Fruit fly (Drosophila melanogaster) whole organism, embryonic: ENCODE results near the gene Ku80.

Experiments
- Atf6 ChIP-seq: fragments of 200-800 bp; sonication (Bioruptor generic); IDR thresholded peaks from 2 replicates; pipeline ENCODE4 v1.3.6; 2022; ENCODE audit warnings: missing biosample characterization, missing genetic modification characterization
- CG10147 ChIP-seq: fragments of 200-800 bp; sonication (Bioruptor generic); optimal IDR thresholded peaks from 2 replicates; lab custom pipeline; 2019; ENCODE audit warnings: missing biosample characterization, mild to moderate bottlenecking, missing genetic modification characterization, moderate library complexity
- CG11504 ChIP-seq: fragments of 200-800 bp; sonication (Bioruptor generic); optimal IDR thresholded peaks from 3 replicates; lab custom pipeline; 2019; ENCODE audit warnings: missing biosample characterization, mild to moderate bottlenecking, missing genetic modification characterization, moderate library complexity
- CG12071 ChIP-seq: fragments of 200-800 bp; sonication (Bioruptor generic); optimal IDR thresholded peaks from 3 replicates; lab custom pipeline; 2018; ENCODE audit warnings: missing biosample characterization, mild to moderate bottlenecking, missing genetic modification characterization
- CG12104 ChIP-seq: fragments of 200-800 bp; sonication (Bioruptor generic); optimal IDR thresholded peaks from 3 replicates; lab custom pipeline; 2016; ENCODE audit warnings: missing biosample characterization, missing genetic modification characterization
- CG12391 ChIP-seq: fragments of 200-800 bp; sonication (Bioruptor generic); optimal IDR thresholded peaks from 3 replicates; lab custom pipeline; 2018; ENCODE audit warnings: missing biosample characterization, mild to moderate bottlenecking, missing genetic modification characterization, moderate library complexity
- CG14710 ChIP-seq: fragments of 200-800 bp; sonication (Bioruptor generic); optimal IDR thresholded peaks from 3 replicates; lab custom pipeline; 2019; ENCODE audit warnings: missing biosample characterization, mild to moderate bottlenecking, missing genetic modification characterization, moderate library complexity
- CG15073 ChIP-seq: fragments of 200-800 bp; sonication (Bioruptor generic); optimal IDR thresholded peaks from 2 replicates; lab custom pipeline; 2016; ENCODE audit warnings: missing biosample characterization, missing genetic modification characterization
- CG15269 ChIP-seq: fragments of 200-800 bp; sonication (Bioruptor generic); optimal IDR thresholded peaks from 2 replicates; lab custom pipeline; 2018; ENCODE audit warnings: missing biosample characterization, mild to moderate bottlenecking, missing genetic modification characterization, moderate library complexity
- CG15601 ChIP-seq: fragments of 200-800 bp; sonication (Bioruptor generic); optimal IDR thresholded peaks from 3 replicates; lab custom pipeline; 2019; ENCODE audit warnings: missing biosample characterization, mild to moderate bottlenecking, missing genetic modification characterization, moderate library complexity
- CG1602 ChIP-seq: fragments of 200-800 bp; sonication (Bioruptor generic); optimal IDR thresholded peaks from 3 replicates; lab custom pipeline; 2016; ENCODE audit warnings: missing biosample characterization, missing genetic modification characterization
- CG17186 ChIP-seq: fragments of 200-800 bp; sonication (Bioruptor generic); optimal IDR thresholded peaks from 3 replicates; lab custom pipeline; 2017; ENCODE audit warnings: missing biosample characterization, missing genetic modification reagents, missing genetic modification characterization
- CG17568 ChIP-seq: fragments of 200-800 bp; sonication (Bioruptor generic); optimal IDR thresholded peaks from 2 replicates; lab custom pipeline; 2018; ENCODE audit warnings: missing biosample characterization, mild to moderate bottlenecking, missing genetic modification characterization, moderate library complexity
- CG18619 ChIP-seq: fragments of 200-800 bp; sonication (Bioruptor generic); optimal IDR thresholded peaks from 3 replicates; lab custom pipeline; 2017; ENCODE audit warnings: missing biosample characterization, mild to moderate bottlenecking, missing genetic modification characterization
- CG30403 ChIP-seq: fragments of 200-800 bp; sonication (Bioruptor generic); optimal IDR thresholded peaks from 3 replicates; lab custom pipeline; 2016; ENCODE audit warnings: missing biosample characterization, missing genetic modification characterization
- CG32532 ChIP-seq: fragments of 200-800 bp; sonication (Bioruptor generic); IDR thresholded peaks from 2 replicates; pipeline ENCODE4 v1.3.6; 2022; ENCODE audit warnings: missing biosample characterization, missing genetic modification characterization
- CG3407 ChIP-seq: fragments of 200-800 bp; sonication (Bioruptor generic); optimal IDR thresholded peaks from 2 replicates; lab custom pipeline; 2018; ENCODE audit warnings: missing biosample characterization, mild to moderate bottlenecking, missing genetic modification characterization
- CG3847 ChIP-seq: fragments of 200-800 bp; sonication (Bioruptor generic); IDR thresholded peaks from 2 replicates; pipeline ENCODE4 v1.3.6; 2022; ENCODE audit warnings: missing biosample characterization, missing genetic modification characterization
- CG43689 ChIP-seq: fragments of 200-800 bp; sonication (Bioruptor generic); IDR thresholded peaks from 2 replicates; pipeline ENCODE4 v1.3.6; 2022; ENCODE audit warnings: missing biosample characterization, missing genetic modification characterization
- CG4404 ChIP-seq: fragments of 200-800 bp; sonication (Bioruptor generic); IDR thresholded peaks from 2 replicates; pipeline ENCODE4 v1.3.6; 2022; ENCODE audit warnings: missing biosample characterization, missing genetic modification characterization
- CG7271 ChIP-seq: fragments of 200-800 bp; sonication (Bioruptor generic); optimal IDR thresholded peaks from 2 replicates; lab custom pipeline; 2018; ENCODE audit warnings: missing biosample characterization, mild to moderate bottlenecking, missing genetic modification characterization, moderate library complexity
- CG8281 ChIP-seq: fragments of 200-800 bp; sonication (Bioruptor generic); optimal IDR thresholded peaks from 2 replicates; lab custom pipeline; 2018; ENCODE audit warnings: missing biosample characterization, mild to moderate bottlenecking, missing genetic modification characterization, moderate library complexity
- CG8944 ChIP-seq: fragments of 200-800 bp; sonication (Bioruptor generic); optimal IDR thresholded peaks from 3 replicates; lab custom pipeline; 2016; ENCODE audit warnings: missing biosample characterization, missing genetic modification characterization
- CG9932 ChIP-seq: fragments of 200-800 bp; sonication (Bioruptor generic); IDR thresholded peaks from 2 replicates; pipeline ENCODE4 v1.3.6; 2022; ENCODE audit warnings: missing biosample characterization, missing genetic modification characterization
- Chrac-16 ChIP-seq: fragments of 200-800 bp; sonication (Bioruptor generic); optimal IDR thresholded peaks from 3 replicates; lab custom pipeline; 2016; ENCODE audit warnings: missing biosample characterization, missing genetic modification characterization
- CrebB ChIP-seq: fragments of 200-800 bp; sonication (Bioruptor generic); optimal IDR thresholded peaks from 3 replicates; lab custom pipeline; 2018; ENCODE audit warnings: missing biosample characterization, mild to moderate bottlenecking, missing genetic modification characterization
- Deaf1 ChIP-seq: fragments of 200-800 bp; optimal IDR thresholded peaks from 3 replicates; lab custom pipeline; 2019; ENCODE audit warnings: missing biosample characterization, mild to moderate bottlenecking, missing genetic modification characterization, moderate library complexity
- Hmx ChIP-seq: fragments of 200-800 bp; sonication (Bioruptor generic); optimal IDR thresholded peaks from 2 replicates; lab custom pipeline; 2016; ENCODE audit warnings: missing biosample characterization, missing genetic modification characterization
- Hsf ChIP-seq: fragments of 200-800 bp; sonication (Bioruptor generic); optimal IDR thresholded peaks from 3 replicates; lab custom pipeline; 2016; ENCODE audit warnings: missing biosample characterization, missing genetic modification characterization
- MBD-R2 ChIP-seq: fragments of 200-800 bp; sonication (Bioruptor generic); IDR thresholded peaks from 2 replicates; pipeline ENCODE4 v1.3.6; 2022; ENCODE audit warnings: missing biosample characterization, missing genetic modification characterization
- Med ChIP-seq: fragments of 200-800 bp; sonication (Bioruptor generic); peaks from one replicate; lab custom pipeline; 2016; ENCODE audit warnings: missing biosample characterization, missing genetic modification characterization, mild to moderate bottlenecking, inconsistent platforms, moderate library complexity
- Scr ChIP-seq: fragments of 200-800 bp; sonication (Bioruptor generic); IDR thresholded peaks from 2 replicates; pipeline ENCODE4 v1.3.6; 2022; ENCODE audit warnings: missing biosample characterization, missing genetic modification characterization; ENCODE audit not compliant: partially characterized antibody
- Trl ChIP-seq, 3 experiments: fragments of >200 bp in 2 of 3; fragments of 200-800 bp in 1 of 3; sonication (Bioruptor generic) in 1 of 3; optimal IDR thresholded peaks; 2 replicates in 1 of 3; 3 replicates in 2 of 3; lab custom pipeline; 2016 to 2017; ENCODE audit warnings: missing biosample characterization in 1 of 3, missing genetic modification characterization in 1 of 3
- bsh ChIP-seq, 2 experiments: fragments of 200-800 bp; sonication (Bioruptor generic); optimal IDR thresholded peaks; 2 replicates each; lab custom pipeline; 2017 to 2018; ENCODE audit warnings: mild to moderate bottlenecking in 2 of 2, missing biosample characterization in 2 of 2, missing genetic modification characterization in 2 of 2, moderate library complexity in 1 of 2
- ci ChIP-seq: fragments of 200-800 bp; sonication (Bioruptor generic); IDR thresholded peaks from 3 replicates; pipeline ENCODE4 v1.3.6; 2022; ENCODE audit warnings: missing biosample characterization, missing genetic modification characterization
- dm ChIP-seq: fragments of 200-800 bp; sonication (Bioruptor generic); optimal IDR thresholded peaks from 3 replicates; lab custom pipeline; 2016; ENCODE audit warnings: missing biosample characterization, missing genetic modification characterization
- gce ChIP-seq: fragments of 200-800 bp; sonication (Bioruptor generic); IDR thresholded peaks from 3 replicates; pipeline ENCODE4 v1.3.6; 2022; ENCODE audit warnings: missing biosample characterization, missing genetic modification characterization
- grn ChIP-seq: fragments of 200-800 bp; sonication (Bioruptor generic); optimal IDR thresholded peaks from 3 replicates; lab custom pipeline; 2017; ENCODE audit warnings: missing biosample characterization, missing genetic modification characterization
- gsb-n ChIP-seq: fragments of 200-800 bp; sonication (Bioruptor generic); optimal IDR thresholded peaks from 3 replicates; lab custom pipeline; 2018; ENCODE audit warnings: missing biosample characterization, mild to moderate bottlenecking, missing genetic modification characterization
- hb ChIP-seq: fragments of 200-800 bp; sonication (Bioruptor generic); IDR thresholded peaks from 3 replicates; pipeline ENCODE4 v1.3.6; 2022; ENCODE audit warnings: missing biosample characterization, missing genetic modification characterization; ENCODE audit not compliant: partially characterized antibody
- hbn ChIP-seq: fragments of 200-800 bp; sonication (Bioruptor generic); IDR thresholded peaks from 2 replicates; pipeline ENCODE4 v1.3.6; 2022; ENCODE audit warnings: missing biosample characterization, missing genetic modification characterization; ENCODE audit not compliant: partially characterized antibody
- kay ChIP-seq: fragments of 200-800 bp; sonication (Bioruptor generic); optimal IDR thresholded peaks from 2 replicates; lab custom pipeline; 2016; ENCODE audit warnings: missing biosample characterization, missing genetic modification characterization
- luna ChIP-seq: fragments of 200-800 bp; sonication (Bioruptor generic); optimal IDR thresholded peaks from 2 replicates; lab custom pipeline; 2016; ENCODE audit warnings: missing biosample characterization, missing genetic modification characterization
- mirr ChIP-seq: fragments of 200-800 bp; sonication (Bioruptor generic); optimal IDR thresholded peaks from 3 replicates; lab custom pipeline; 2018; ENCODE audit warnings: missing biosample characterization, mild to moderate bottlenecking, missing genetic modification characterization
- nerfin-1 ChIP-seq: fragments of 200-800 bp; sonication (Bioruptor generic); optimal IDR thresholded peaks from 3 replicates; lab custom pipeline; 2019; ENCODE audit warnings: missing biosample characterization, mild to moderate bottlenecking, missing genetic modification characterization, moderate library complexity
- psq ChIP-seq: fragments of 200-800 bp; sonication (Bioruptor generic); optimal IDR thresholded peaks from 2 replicates; lab custom pipeline; 2017; ENCODE audit warnings: missing biosample characterization, missing genetic modification characterization
- sisA ChIP-seq: fragments of 200-800 bp; sonication (Bioruptor generic); IDR thresholded peaks from 2 replicates; pipeline ENCODE4 v1.3.6; 2022; ENCODE audit warnings: missing biosample characterization, missing genetic modification characterization
- tll ChIP-seq, 2 experiments: fragments of 200-800 bp in 1 of 2; fragments of >200 bp in 1 of 2; sonication (Bioruptor generic) in 1 of 2; optimal IDR thresholded peaks; 2 replicates each; lab custom pipeline; 2017 to 2019; ENCODE audit warnings: missing biosample characterization in 2 of 2, missing genetic modification characterization in 2 of 2, mild to moderate bottlenecking in 1 of 2, moderate library complexity in 1 of 2
- twi ChIP-seq: fragments of 200-800 bp; optimal IDR thresholded peaks from 2 replicates; lab custom pipeline; 2019; ENCODE audit warnings: missing biosample characterization, mild to moderate bottlenecking, missing genetic modification characterization, moderate library complexity

Gene Ku80

DNA sequence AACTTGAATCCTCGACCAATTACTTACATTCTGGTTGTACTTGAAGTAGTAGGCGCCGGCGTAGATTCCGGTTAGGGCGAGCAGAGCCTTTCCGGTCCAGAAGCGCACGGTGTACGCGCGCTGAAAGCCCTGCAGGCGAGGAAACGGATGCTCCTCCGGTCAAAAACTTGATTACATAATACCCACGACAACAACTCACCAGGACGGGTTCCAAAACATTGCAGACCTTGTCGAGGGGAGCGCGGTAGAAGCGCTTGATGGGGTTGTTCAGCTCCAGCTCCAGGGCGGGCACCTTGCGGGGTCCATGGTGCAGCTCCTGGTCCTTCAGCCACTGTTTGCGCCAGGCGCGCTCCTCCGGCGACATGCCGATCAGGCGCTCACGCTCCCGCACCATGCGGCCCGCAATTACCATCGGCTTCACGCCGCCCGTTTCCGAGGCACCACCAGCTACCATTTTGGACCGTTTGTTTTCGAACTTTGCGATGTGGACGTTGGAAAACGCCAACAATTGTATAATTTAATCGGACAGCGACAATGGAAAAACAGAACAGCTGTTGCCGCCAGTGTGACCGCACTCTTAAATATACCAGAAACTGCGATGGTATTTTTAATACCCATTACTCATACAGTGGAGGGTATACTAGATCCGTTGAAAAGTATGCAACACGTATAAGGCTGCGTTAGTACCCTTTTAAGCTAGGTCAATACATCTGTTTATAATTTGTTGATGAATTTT is 20.3 kb downstream of the Ku80 start, which contains the start of gene ND-B17 (continued):
- TF ChIP-seq CG18619 (GFP tag; lab: Kevin White, UChicago): no peak
- TF ChIP-seq Chrac-16 (GFP tag; lab: Kevin White, UChicago): peak; percentile 45
- peak; percentile 88 for TF ChIP-seq Med (GFP tag; lab: Kevin White, UChicago)
- peak; percentile 52 for TF ChIP-seq Hsf (GFP tag; lab: Kevin White, UChicago)
- TF ChIP-seq CG11504 (tag; lab: Kevin White, UChicago): no peak
- TF ChIP-seq CG7271 (tag; lab: Kevin White, UChicago): no peak
- peak; percentile 23 for TF ChIP-seq CG14710 (tag; lab: Kevin White, UChicago)
- TF ChIP-seq CG9932: peak; percentile 72
- peak; percentile 17 for TF ChIP-seq CG15601 (tag; lab: Kevin White, UChicago)
- TF ChIP-seq Hmx (GFP tag; lab: Kevin White, UChicago): no peak
- no peak for TF ChIP-seq CG17186
- peak; percentile 34; the same call in 1 of the 2 replicates for TF ChIP-seq hbn (GFP tag; lab: Robert Waterston, UW)
- peak; percentile 50 for TF ChIP-seq CG8944 (GFP tag; lab: Kevin White, UChicago)
- peak; percentile 52 for TF ChIP-seq sisA (GFP tag; lab: Robert Waterston, UW)
- TF ChIP-seq grn: no peak
- no peak for TF ChIP-seq Atf6
- TF ChIP-seq Deaf1 (tag; lab: Kevin White, UChicago): no peak
- TF ChIP-seq CG3847 (GFP tag; lab: Robert Waterston, UW): peak; percentile 57
- TF ChIP-seq tll (GFP tag; optimal IDR thresholded peaks at IDR 0.05; lab: Kevin White, UChicago): no peak
- no peak for TF ChIP-seq CG4404 (GFP tag; lab: Robert Waterston, UW)
- TF ChIP-seq CG43689 (GFP tag; lab: Robert Waterston, UW): no peak
- TF ChIP-seq CG1602: peak; percentile 34
- TF ChIP-seq CG3407: peak; percentile 19
- TF ChIP-seq CG10147 (GFP tag; lab: Kevin White, UChicago): no peak
- no peak for TF ChIP-seq CG15269 (tag; lab: Kevin White, UChicago)
- TF ChIP-seq luna (GFP tag; lab: Kevin White, UChicago): no peak
- no peak for TF ChIP-seq CG8281 (tag; lab: Kevin White, UChicago)
- peak; percentile 82 for TF ChIP-seq ci (GFP tag; lab: Robert Waterston, UW)
- TF ChIP-seq bsh (GFP tag; optimal IDR thresholded peaks at IDR 0.05; lab: Kevin White, UChicago): peak in 1 of 2 experiments; percentile 31
- TF ChIP-seq psq: no peak
- TF ChIP-seq kay (GFP tag; lab: Kevin White, UChicago): no peak
- no peak for TF ChIP-seq CG12104 (GFP tag; lab: Kevin White, UChicago)
- no peak for TF ChIP-seq mirr (GFP tag; lab: Kevin White, UChicago)
- TF ChIP-seq nerfin-1 (tag; lab: Kevin White, UChicago): no peak
- peak; percentile 31; the same call in 1 of the 2 replicates for TF ChIP-seq Scr (GFP tag; lab: Robert Waterston, UW)
- no peak for TF ChIP-seq CG17568 (GFP tag; lab: Kevin White, UChicago)
- peak; percentile 96 for TF ChIP-seq MBD-R2 (GFP tag; lab: Robert Waterston, UW)
- no peak for TF ChIP-seq gce (GFP tag; lab: Robert Waterston, UW)
- peak; percentile 68 for TF ChIP-seq CG32532 (GFP tag; lab: Robert Waterston, UW)
- peak; percentile 23 for TF ChIP-seq CrebB (tag; lab: Kevin White, UChicago)
- peak; percentile 50 for TF ChIP-seq CG12391
- TF ChIP-seq dm (GFP tag; lab: Kevin White, UChicago): peak; percentile 50
- no peak for TF ChIP-seq Trl (optimal IDR thresholded peaks at IDR 0.05; lab: Kevin White, UChicago)
- TF ChIP-seq Trl (GFP tag; optimal IDR thresholded peaks at IDR 0.05; lab: Kevin White, UChicago): peak; percentile 66
- peak; percentile 27 for TF ChIP-seq twi (tag; lab: Kevin White, UChicago)
- TF ChIP-seq gsb-n: no peak
- peak; percentile 66 for TF ChIP-seq CG30403 (GFP tag; lab: Kevin White, UChicago)
- TF ChIP-seq CG12071 (GFP tag; lab: Kevin White, UChicago): no peak
- no peak for TF ChIP-seq hb (GFP tag; lab: Robert Waterston, UW)
- peak; percentile 93 for TF ChIP-seq CG15073
